Fruit fly (Drosophila melanogaster): ENCODE data around the gene Ip259.

Ip259 gene

dm6 chr2L:10413251-10414127 is 5.3 kb downstream of the Ip259 start, which contains the start of the genes CG5355 and Klp31E (continued):
- TF ChIP-seq CG2202 (tag; optimal IDR thresholded peaks at IDR 0.05) (peak; percentile 12), nerfin-1 (tag; optimal IDR thresholded peaks at IDR 0.05) (peak; percentile 31), pzg (GFP tag; optimal IDR thresholded peaks at IDR 0.05) (peak; percentile 61), CG1024 (GFP tag; IDR thresholded peaks at IDR 0.05) (0 out of 2 replicates have a peak, but pooled peaks have one; percentile 27), CG30431 (GFP tag; optimal IDR thresholded peaks at IDR 0.05) (peak; percentile 26), en (GFP tag; optimal IDR thresholded peaks at IDR 0.05) (peak; percentile 32), CG33213 (GFP tag; optimal IDR thresholded peaks at IDR 0.05) (peak; percentile 52), CG12155 (GFP tag; optimal IDR thresholded peaks at IDR 0.05) (peak; percentile 41), Hr3 (GFP tag; optimal IDR thresholded peaks at IDR 0.05) (peak; percentile 71), CG8478 (optimal IDR thresholded peaks at IDR 0.05) (no peak), amos (GFP tag; IDR thresholded peaks at IDR 0.05; ENCODE audit: partially characterized antibody) (peak; percentile 68; the same call in 1 of the 2 replicates), CG15479 (GFP tag; optimal IDR thresholded peaks at IDR 0.05) (no peak), az2 (GFP tag; optimal IDR thresholded peaks at IDR 0.05) (peak; percentile 69), pum (GFP tag; optimal IDR thresholded peaks at IDR 0.05) (peak; percentile 58), CG12942 (GFP tag; optimal IDR thresholded peaks at IDR 0.05) (peak; percentile 42), pita (GFP tag; optimal IDR thresholded peaks at IDR 0.05) (no peak), H15 (GFP tag; IDR thresholded peaks at IDR 0.05) (no peak), ATbp (GFP tag; optimal IDR thresholded peaks at IDR 0.05) (no peak), Optix (GFP tag; IDR thresholded peaks at IDR 0.05) (no peak), gce (GFP tag; IDR thresholded peaks at IDR 0.05) (peak; percentile 32; the same call in 1 of the 3 replicates), bigmax (GFP tag; optimal IDR thresholded peaks at IDR 0.05) (no peak), CG14014 (GFP tag; IDR thresholded peaks at IDR 0.05) (no peak), dmrt99B (tag; optimal IDR thresholded peaks at IDR 0.05) (no peak), CG4282 (GFP tag; optimal IDR thresholded peaks at IDR 0.05) (no peak), Hr78 (GFP tag; optimal IDR thresholded peaks at IDR 0.05) (no peak), ewg (GFP tag; optimal IDR thresholded peaks at IDR 0.05) (peak; percentile 39), Lhr (GFP tag; optimal IDR thresholded peaks at IDR 0.05) (peak; percentile 19), CG4707 (GFP tag; optimal IDR thresholded peaks at IDR 0.05) (no peak), CG4820 (GFP tag; optimal IDR thresholded peaks at IDR 0.05) (peak; percentile 43), hth (optimal IDR thresholded peaks at IDR 0.05) (no peak), vvl (GFP tag; IDR thresholded peaks at IDR 0.05) (peak; percentile 62), CG10979 (tag; optimal IDR thresholded peaks at IDR 0.05) (peak; percentile 72), PHDP (tag; optimal IDR thresholded peaks at IDR 0.05) (peak; percentile 56), CG4404 (GFP tag; IDR thresholded peaks at IDR 0.05) (no peak; the same call in 1 of the 2 replicates), p53 (GFP tag; optimal IDR thresholded peaks at IDR 0.05) (no peak), cwo (GFP tag; optimal IDR thresholded peaks at IDR 0.05) (no peak), jigr1 (GFP tag; IDR thresholded peaks at IDR 0.05) (no peak), disco-r (GFP tag; optimal IDR thresholded peaks at IDR 0.05) (peak; percentile 5), seq (GFP tag; IDR thresholded peaks at IDR 0.05) (0 out of 2 replicates have a peak, but pooled peaks have one; percentile 8), CG17361 (GFP tag; IDR thresholded peaks at IDR 0.05) (peak; percentile 95), Deaf1 (tag; optimal IDR thresholded peaks at IDR 0.05) (no peak), pan (optimal IDR thresholded peaks at IDR 0.05) (no peak), pan (GFP tag; optimal IDR thresholded peaks at IDR 0.05 in 1 of 2, IDR thresholded peaks at IDR 0.05 in 1 of 2) (peak in 1 of 2 experiments; percentile 63), CG12769 (tag; optimal IDR thresholded peaks at IDR 0.05) (peak; percentile 46), CG6791 (GFP tag; IDR thresholded peaks at IDR 0.05; ENCODE audit: partially characterized antibody) (peak; percentile 57; the same call in 1 of the 3 replicates), yki (optimal IDR thresholded peaks at IDR 0.05) (no peak), CG8388 (GFP tag; optimal IDR thresholded peaks at IDR 0.05) (peak; percentile 64), CG10462 (GFP tag; optimal IDR thresholded peaks at IDR 0.05) (peak; percentile 24), gro (GFP tag; optimal IDR thresholded peaks at IDR 0.05) (no peak), CkIIα-i1 (GFP tag; IDR thresholded peaks at IDR 0.05) (no peak)
